Fruit fly (Drosophila melanogaster) whole organism, embryonic: ENCODE measurements around the gene Rtc1.

ENCODE experiments used
- Abd-B ChIP-seq: fragments of 200-800 bp; sonication (Bioruptor generic); optimal IDR thresholded peaks from 2 replicates; lab custom pipeline; 2018; ENCODE audit warnings: missing biosample characterization, mild to moderate bottlenecking, missing genetic modification characterization, moderate library complexity
- CG10209 ChIP-seq: fragments of 200-800 bp; sonication (Bioruptor generic); optimal IDR thresholded peaks from 3 replicates; lab custom pipeline; 2017; ENCODE audit warnings: missing biosample characterization, mild to moderate bottlenecking, missing genetic modification characterization, missing genetic modification reagents
- CG10267 ChIP-seq: fragments of 200-800 bp; sonication (Bioruptor generic); optimal IDR thresholded peaks from 2 replicates; lab custom pipeline; 2018; ENCODE audit warnings: missing biosample characterization, mild to moderate bottlenecking, missing genetic modification characterization, moderate library complexity
- CG11560 ChIP-seq: fragments of 200-800 bp; sonication (Bioruptor generic); IDR thresholded peaks from 3 replicates; pipeline ENCODE4 v1.3.6; 2022; ENCODE audit warnings: missing biosample characterization, missing genetic modification characterization
- CG11695 ChIP-seq: fragments of 200-800 bp; sonication (Bioruptor generic); IDR thresholded peaks from 3 replicates; pipeline ENCODE4 v1.3.6; 2022; ENCODE audit warnings: missing biosample characterization, missing genetic modification characterization
- CG11696 ChIP-seq: fragments of 200-800 bp; sonication (Bioruptor generic); IDR thresholded peaks from 2 replicates; pipeline ENCODE4 v1.3.6; 2022; ENCODE audit warnings: missing biosample characterization, missing genetic modification characterization
- CG12391 ChIP-seq: fragments of 200-800 bp; sonication (Bioruptor generic); optimal IDR thresholded peaks from 3 replicates; lab custom pipeline; 2018; ENCODE audit warnings: missing biosample characterization, mild to moderate bottlenecking, missing genetic modification characterization, moderate library complexity
- CG17385 ChIP-seq: fragments of 200-800 bp; sonication (Bioruptor generic); optimal IDR thresholded peaks from 3 replicates; lab custom pipeline; 2018; ENCODE audit warnings: missing biosample characterization, mild to moderate bottlenecking, missing genetic modification characterization
- CG17829 ChIP-seq: fragments of 200-800 bp; optimal IDR thresholded peaks from 2 replicates; lab custom pipeline; 2019; ENCODE audit warnings: missing biosample characterization, mild to moderate bottlenecking, missing genetic modification characterization, moderate library complexity
- CG32767 ChIP-seq: fragments of 200-800 bp; sonication (Bioruptor generic); IDR thresholded peaks from 2 replicates; pipeline ENCODE4 v1.3.6; 2022; ENCODE audit warnings: missing biosample characterization, missing genetic modification characterization
- CG4404 ChIP-seq: fragments of 200-800 bp; sonication (Bioruptor generic); IDR thresholded peaks from 2 replicates; pipeline ENCODE4 v1.3.6; 2022; ENCODE audit warnings: missing biosample characterization, missing genetic modification characterization
- CG5180 ChIP-seq: fragments of 200-800 bp; sonication (Bioruptor generic); optimal IDR thresholded peaks from 3 replicates; lab custom pipeline; 2017; ENCODE audit warnings: missing biosample characterization, missing genetic modification characterization, mild to moderate bottlenecking, moderate library complexity, missing genetic modification reagents
- CG7786 ChIP-seq: fragments of 200-800 bp; sonication (Bioruptor generic); optimal IDR thresholded peaks from 2 replicates; lab custom pipeline; 2016; ENCODE audit warnings: missing biosample characterization, missing genetic modification characterization
- CG8281 ChIP-seq: fragments of 200-800 bp; sonication (Bioruptor generic); optimal IDR thresholded peaks from 2 replicates; lab custom pipeline; 2018; ENCODE audit warnings: missing biosample characterization, mild to moderate bottlenecking, missing genetic modification characterization, moderate library complexity
- CG8944 ChIP-seq: fragments of 200-800 bp; sonication (Bioruptor generic); optimal IDR thresholded peaks from 3 replicates; lab custom pipeline; 2016; ENCODE audit warnings: missing biosample characterization, missing genetic modification characterization
- CG9437 ChIP-seq: fragments of 200-800 bp; sonication (Bioruptor generic); optimal IDR thresholded peaks from 2 replicates; lab custom pipeline; 2018; ENCODE audit warnings: missing biosample characterization, mild to moderate bottlenecking, missing genetic modification characterization
- CG9609 ChIP-seq: fragments of 200-800 bp; sonication (Bioruptor generic); optimal IDR thresholded peaks from 3 replicates; lab custom pipeline; 2016; ENCODE audit warnings: missing biosample characterization, missing genetic modification characterization
- CkIIα-i1 ChIP-seq: fragments of 200-800 bp; sonication (Bioruptor generic); IDR thresholded peaks from 2 replicates; pipeline ENCODE4 v1.3.6; 2022; ENCODE audit warnings: missing biosample characterization, missing genetic modification characterization
- Doc2 ChIP-seq: fragments of 200-800 bp; sonication (Bioruptor generic); IDR thresholded peaks from 2 replicates; pipeline ENCODE4 v1.3.6; 2022; ENCODE audit warnings: missing biosample characterization, missing genetic modification characterization
- Dp ChIP-seq: fragments of 200-800 bp; sonication (Bioruptor generic); optimal IDR thresholded peaks from 2 replicates; lab custom pipeline; 2018; ENCODE audit warnings: missing biosample characterization, mild to moderate bottlenecking, missing genetic modification characterization, moderate library complexity
- H2.0 ChIP-seq: fragments of 200-800 bp; sonication (Bioruptor generic); IDR thresholded peaks from 2 replicates; pipeline ENCODE4 v1.3.6; 2022; ENCODE audit warnings: missing biosample characterization, missing genetic modification characterization
- HmgD ChIP-seq: fragments of 200-800 bp; sonication (Bioruptor generic); optimal IDR thresholded peaks from 3 replicates; lab custom pipeline; 2016; ENCODE audit warnings: missing biosample characterization, missing genetic modification characterization
- Hr39 ChIP-seq: fragments of >200 bp; optimal IDR thresholded peaks from 2 replicates; lab custom pipeline; 2017
- MESR4 ChIP-seq: fragments of 200-800 bp; sonication (Bioruptor generic); optimal IDR thresholded peaks from 2 replicates; lab custom pipeline; 2018; ENCODE audit warnings: missing biosample characterization, mild to moderate bottlenecking, missing genetic modification characterization, moderate library complexity
- Max ChIP-seq: fragments of 200-800 bp; sonication (Bioruptor generic); optimal IDR thresholded peaks from 2 replicates; lab custom pipeline; 2016; ENCODE audit warnings: missing biosample characterization, mild to moderate bottlenecking, missing genetic modification characterization
- NK7.1 ChIP-seq: fragments of 200-800 bp; sonication (Bioruptor generic); optimal IDR thresholded peaks from 3 replicates; lab custom pipeline; 2016; ENCODE audit warnings: missing biosample characterization, missing genetic modification characterization
- Usf ChIP-seq: fragments of 200-800 bp; sonication (Bioruptor generic); optimal IDR thresholded peaks from 2 replicates; lab custom pipeline; 2017; ENCODE audit warnings: missing genotype, missing biosample characterization, missing genetic modification characterization
- Xbp1 ChIP-seq: fragments of 200-800 bp; sonication (Bioruptor generic); optimal IDR thresholded peaks from 3 replicates; lab custom pipeline; 2016; ENCODE audit warnings: missing biosample characterization, mild to moderate bottlenecking, missing genetic modification characterization
- ab ChIP-seq: fragments of 200-800 bp; sonication (Bioruptor generic); optimal IDR thresholded peaks from 2 replicates; lab custom pipeline; 2016; ENCODE audit warnings: missing biosample characterization, missing genetic modification characterization
- aop ChIP-seq: fragments of 200-800 bp; sonication (Bioruptor generic); IDR thresholded peaks from 2 replicates; pipeline ENCODE4 v1.3.6; 2022; ENCODE audit warnings: missing biosample characterization, missing genetic modification characterization
- ato ChIP-seq: fragments of 200-800 bp; sonication (Bioruptor generic); IDR thresholded peaks from 2 replicates; pipeline ENCODE4 v1.3.6; 2022; ENCODE audit warnings: missing biosample characterization, missing genetic modification characterization; ENCODE audit not compliant: partially characterized antibody
- bcd ChIP-seq: fragments of 200-800 bp; sonication (Bioruptor generic); optimal IDR thresholded peaks from 2 replicates; lab custom pipeline; 2017; ENCODE audit warnings: missing biosample characterization, mild to moderate bottlenecking, missing genetic modification characterization
- cato ChIP-seq: fragments of 200-800 bp; sonication (Bioruptor generic); optimal IDR thresholded peaks from 2 replicates; lab custom pipeline; 2016; ENCODE audit warnings: missing biosample characterization, missing genetic modification characterization, borderline replicate concordance
- crol ChIP-seq: fragments of 200-800 bp; sonication (Bioruptor generic); IDR thresholded peaks from 2 replicates; pipeline ENCODE4 v1.3.6; 2022; ENCODE audit warnings: missing biosample characterization, missing genetic modification characterization
- dati ChIP-seq: fragments of 200-800 bp; sonication (Bioruptor generic); IDR thresholded peaks from 2 replicates; pipeline ENCODE4 v1.3.6; 2022; ENCODE audit warnings: missing biosample characterization, missing genetic modification characterization
- disco-r ChIP-seq: fragments of 200-800 bp; sonication (Bioruptor generic); optimal IDR thresholded peaks from 2 replicates; lab custom pipeline; 2016; ENCODE audit warnings: missing biosample characterization, missing genetic modification characterization
- dm ChIP-seq: fragments of 200-800 bp; sonication (Bioruptor generic); optimal IDR thresholded peaks from 3 replicates; lab custom pipeline; 2016; ENCODE audit warnings: missing biosample characterization, missing genetic modification characterization
- emc ChIP-seq: fragments of 200-800 bp; sonication (Bioruptor generic); optimal IDR thresholded peaks from 2 replicates; lab custom pipeline; 2016; ENCODE audit warnings: missing biosample characterization, missing genetic modification characterization
- gro ChIP-seq: fragments of 200-800 bp; sonication (Bioruptor generic); optimal IDR thresholded peaks from 2 replicates; lab custom pipeline; 2016; ENCODE audit warnings: missing biosample characterization, missing genetic modification characterization
- hkb ChIP-seq, 2 experiments: fragments of 200-800 bp in 1 of 2; fragments of >200 bp in 1 of 2; sonication (Bioruptor generic) in 1 of 2; IDR thresholded peaks in 1 of 2; optimal IDR thresholded peaks in 1 of 2; 2 replicates each; pipeline versions ENCODE4 v1.3.6 to Lab custom; 2017 to 2022; ENCODE audit warnings: missing biosample characterization in 1 of 2, missing genetic modification characterization in 1 of 2
- jumu ChIP-seq: fragments of 200-800 bp; sonication (Bioruptor generic); optimal IDR thresholded peaks from 3 replicates; lab custom pipeline; 2016; ENCODE audit warnings: missing biosample characterization, missing genetic modification characterization
- lov ChIP-seq, 2 experiments: fragments of 200-800 bp in 1 of 2; fragments of >200 bp in 1 of 2; sonication (Bioruptor generic) in 1 of 2; IDR thresholded peaks in 1 of 2; optimal IDR thresholded peaks in 1 of 2; 2 replicates in 1 of 2; 3 replicates in 1 of 2; pipeline versions ENCODE4 v1.3.6 to Lab custom; 2017 to 2022; ENCODE audit warnings: missing biosample characterization in 1 of 2, missing genetic modification characterization in 1 of 2
- luna ChIP-seq: fragments of 200-800 bp; sonication (Bioruptor generic); optimal IDR thresholded peaks from 2 replicates; lab custom pipeline; 2016; ENCODE audit warnings: missing biosample characterization, missing genetic modification characterization
- prd ChIP-seq, 3 experiments: fragments of >200 bp in 2 of 3; fragments of 200-800 bp in 1 of 3; sonication (Bioruptor generic) in 1 of 3; optimal IDR thresholded peaks in 2 of 3; IDR thresholded peaks in 1 of 3; 2 replicates in 2 of 3; 3 replicates in 1 of 3; pipeline versions ENCODE4 v1.3.6 to Lab custom; 2017 to 2022; ENCODE audit warnings: missing biosample characterization in 1 of 3, missing genetic modification characterization in 1 of 3
- pum ChIP-seq: fragments of 200-800 bp; sonication (Bioruptor generic); optimal IDR thresholded peaks from 2 replicates; lab custom pipeline; 2016; ENCODE audit warnings: missing biosample characterization, missing genetic modification characterization
- ranshi ChIP-seq: fragments of 200-800 bp; sonication (Bioruptor generic); IDR thresholded peaks from 2 replicates; pipeline ENCODE4 v1.3.6; 2022; ENCODE audit warnings: missing biosample characterization, missing genetic modification characterization
- sc ChIP-seq, 3 experiments: fragments of >200 bp in 2 of 3; fragments of 200-800 bp in 1 of 3; sonication (Bioruptor generic) in 1 of 3; optimal IDR thresholded peaks; 2 replicates in 2 of 3; 3 replicates in 1 of 3; lab custom pipeline; 2017; ENCODE audit warnings: mild to moderate bottlenecking in 1 of 3, missing biosample characterization in 1 of 3, missing genetic modification characterization in 1 of 3, missing genetic modification reagents in 1 of 3
- ssp ChIP-seq: fragments of 200-800 bp; sonication (Bioruptor generic); IDR thresholded peaks from 2 replicates; pipeline ENCODE4 v1.3.6; 2022; ENCODE audit warnings: missing biosample characterization, missing genetic modification characterization
- stwl ChIP-seq: fragments of 200-800 bp; sonication (Bioruptor generic); optimal IDR thresholded peaks from 3 replicates; lab custom pipeline; 2018; ENCODE audit warnings: missing biosample characterization, mild to moderate bottlenecking, missing genetic modification characterization, moderate library complexity
- tll ChIP-seq, 2 experiments: fragments of 200-800 bp in 1 of 2; fragments of >200 bp in 1 of 2; sonication (Bioruptor generic) in 1 of 2; optimal IDR thresholded peaks; 2 replicates each; lab custom pipeline; 2017 to 2019; ENCODE audit warnings: missing biosample characterization in 2 of 2, missing genetic modification characterization in 2 of 2, mild to moderate bottlenecking in 1 of 2, moderate library complexity in 1 of 2

Gene Rtc1

DNA sequence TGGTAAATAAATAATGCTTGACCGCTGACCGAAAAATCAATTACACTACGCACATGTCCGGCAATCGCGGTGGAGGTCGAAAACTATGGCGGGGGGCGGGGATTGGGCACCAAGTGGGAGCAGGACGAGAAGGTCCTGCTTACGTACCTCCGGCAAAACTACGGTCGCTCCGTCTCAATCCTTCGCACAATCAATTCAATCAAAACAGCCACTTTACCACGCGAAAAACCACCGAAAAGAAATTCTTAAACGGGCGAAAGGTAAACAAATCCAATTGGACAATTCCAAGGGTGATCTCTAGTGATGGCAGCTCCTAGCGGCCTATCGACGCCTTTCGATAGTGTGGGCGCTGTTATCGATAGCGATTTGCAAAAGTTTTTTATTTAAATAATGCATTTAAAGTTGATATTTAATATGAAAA lies 39.0 kb upstream of the Rtc1 start, which contains the start of gene Nadsyn (continued):
- no peak for TF ChIP-seq HmgD
- no peak for TF ChIP-seq dm (GFP tag; lab: Kevin White, UChicago)
- TF ChIP-seq crol (GFP tag; lab: Robert Waterston, UW): peak; percentile 77
- TF ChIP-seq CG17829 (tag; lab: Kevin White, UChicago): no peak
- peak; percentile 52 for TF ChIP-seq ato (GFP tag; lab: Robert Waterston, UW)
- no peak for TF ChIP-seq bcd
- TF ChIP-seq CG8944 (GFP tag; lab: Kevin White, UChicago): no peak
- TF ChIP-seq Max (GFP tag; lab: Kevin White, UChicago): no peak
- TF ChIP-seq Xbp1: no peak
- TF ChIP-seq dati (GFP tag; lab: Robert Waterston, UW): no peak
- TF ChIP-seq CG11695 (GFP tag; lab: Robert Waterston, UW): no peak
- no peak for TF ChIP-seq pum (GFP tag; lab: Kevin White, UChicago)
- TF ChIP-seq hkb (optimal IDR thresholded peaks at IDR 0.05; lab: Kevin White, UChicago): no peak
- TF ChIP-seq hkb (GFP tag; IDR thresholded peaks at IDR 0.05; lab: Robert Waterston, UW): no peak
- TF ChIP-seq CG9437: no peak
- TF ChIP-seq prd (optimal IDR thresholded peaks at IDR 0.05; lab: Kevin White, UChicago): no peak
- no peak for TF ChIP-seq prd (GFP tag; IDR thresholded peaks at IDR 0.05; lab: Robert Waterston, UW)
- TF ChIP-seq CG32767 (GFP tag; lab: Robert Waterston, UW): no peak
- TF ChIP-seq Doc2: no peak
- TF ChIP-seq emc (GFP tag; lab: Kevin White, UChicago): no peak
- TF ChIP-seq CG11696 (GFP tag; lab: Robert Waterston, UW): no peak
- no peak for TF ChIP-seq CkIIα-i1 (GFP tag; lab: Robert Waterston, UW)
- no peak for TF ChIP-seq CG7786 (GFP tag; lab: Kevin White, UChicago)
- TF ChIP-seq CG11560: no peak
- TF ChIP-seq CG17385 (GFP tag; lab: Kevin White, UChicago): no peak
- peak; percentile 45 for TF ChIP-seq stwl
- TF ChIP-seq disco-r (GFP tag; lab: Kevin White, UChicago): no peak
- no peak for TF ChIP-seq ab (GFP tag; lab: Kevin White, UChicago)
- no peak for TF ChIP-seq ssp (GFP tag; lab: Robert Waterston, UW)

DNA sequence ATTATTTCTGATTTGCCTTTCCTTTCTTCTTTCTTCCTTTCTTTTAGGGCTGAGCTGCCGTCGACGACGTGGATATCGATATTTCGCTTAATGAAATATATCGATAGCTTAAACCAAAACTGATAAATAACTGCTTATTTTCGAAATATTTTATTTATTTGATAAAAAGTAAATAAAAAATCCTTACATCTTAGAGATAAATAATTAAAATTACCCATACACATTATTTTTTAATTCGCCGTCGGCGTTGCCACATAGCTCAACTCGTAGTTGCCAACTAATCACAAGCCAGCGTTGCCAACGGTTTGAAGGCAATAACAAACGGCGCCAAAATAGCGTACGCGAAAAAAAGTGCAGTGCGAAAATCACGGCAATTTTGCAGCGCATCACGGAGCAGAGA lies 35.0 kb upstream of the Rtc1 start, which contains the start of the genes Mrgn1 and mus101:
Gene Mrgn1, minus strand, starts transcription at position 44 of the 400 bp plus-strand sequence.
Gene mus101, plus strand, starts transcription at position 313 of the 400 bp plus-strand sequence.
- TF ChIP-seq MESR4 (GFP tag; lab: Kevin White, UChicago): peak; percentile 15
- no peak for TF ChIP-seq luna (GFP tag; lab: Kevin White, UChicago)
- no peak for TF ChIP-seq CG5180 (GFP tag; lab: Kevin White, UChicago)
- no peak for TF ChIP-seq cato (GFP tag; lab: Kevin White, UChicago)
- peak; percentile 78 for TF ChIP-seq Dp (GFP tag; lab: Kevin White, UChicago)
- TF ChIP-seq sc (optimal IDR thresholded peaks at IDR 0.05; lab: Kevin White, UChicago): no peak
- TF ChIP-seq sc (GFP tag; optimal IDR thresholded peaks at IDR 0.05; lab: Kevin White, UChicago): no peak
- TF ChIP-seq ranshi (GFP tag; lab: Robert Waterston, UW): no peak
- no peak for TF ChIP-seq tll (GFP tag; optimal IDR thresholded peaks at IDR 0.05; lab: Kevin White, UChicago)
- TF ChIP-seq NK7.1 (GFP tag; lab: Kevin White, UChicago): no peak
- TF ChIP-seq CG10267 (tag; lab: Kevin White, UChicago): peak; percentile 52
- no peak for TF ChIP-seq aop
- no peak for TF ChIP-seq gro (GFP tag; lab: Kevin White, UChicago)
- no peak for TF ChIP-seq Abd-B (GFP tag; lab: Kevin White, UChicago)
- no peak for TF ChIP-seq Xbp1
- no peak for TF ChIP-seq lov (optimal IDR thresholded peaks at IDR 0.05; lab: Kevin White, UChicago)
- no peak for TF ChIP-seq lov (GFP tag; IDR thresholded peaks at IDR 0.05; lab: Robert Waterston, UW)
- TF ChIP-seq CG12391: peak; percentile 55
- no peak for TF ChIP-seq CG8281 (tag; lab: Kevin White, UChicago)
- TF ChIP-seq jumu (GFP tag; lab: Kevin White, UChicago): no peak
- TF ChIP-seq Usf (GFP tag; lab: Kevin White, UChicago): no peak
- TF ChIP-seq CG10209: no peak
- no peak for TF ChIP-seq H2.0
- TF ChIP-seq Hr39 (lab: Kevin White, UChicago): no peak
- TF ChIP-seq CG4404 (GFP tag; lab: Robert Waterston, UW): no peak
- TF ChIP-seq CG9609 (GFP tag; lab: Kevin White, UChicago): no peak
